Worm (Caenorhabditis elegans) whole organism, L1 larva: ENCODE data around the gene T22F3.8.
"Not testable (repeated sequence)": the region's sequence is repeated elsewhere in the genome, so short reads cannot be mapped to it uniquely, and the experiment has no call there.

ENCODE experiments used
- C04F5.9 ChIP-seq: sonication (generic microtip); optimal IDR thresholded peaks from 2 replicates; lab custom pipeline; 2016; ENCODE audit warnings: missing genetic modification characterization, missing compliant biosample characterization
- aly-2 ChIP-seq: fragments of 150-350 bp; optimal IDR thresholded peaks from 2 replicates; lab custom pipeline; 2014; ENCODE audit warnings: missing biosample characterization, missing genetic modification characterization
- blmp-1 ChIP-seq: fragments of 150-350 bp; optimal IDR thresholded peaks from 2 replicates; lab custom pipeline; 2014; ENCODE audit warnings: missing biosample characterization, missing genetic modification characterization
- ceh-8 ChIP-seq: fragments of 200-800 bp; sonication (Bioruptor generic); optimal IDR thresholded peaks from 2 replicates; lab custom pipeline; 2018; ENCODE audit warnings: mild to moderate bottlenecking, missing genetic modification characterization, moderate library complexity, missing compliant biosample characterization
- ceh-82 ChIP-seq, 3 experiments: fragments of 150-350 bp in 1 of 3; sonication (generic microtip) in 2 of 3; optimal IDR thresholded peaks; 2 replicates each; lab custom pipeline; 2014 to 2017; ENCODE audit warnings: missing biosample characterization in 3 of 3, missing genetic modification characterization in 3 of 3
- ceh-90 ChIP-seq: sonication (generic microtip); optimal IDR thresholded peaks from 2 replicates; lab custom pipeline; 2016; ENCODE audit warnings: missing genetic modification characterization, missing compliant biosample characterization
- ces-1 ChIP-seq: fragments of 150-350 bp; optimal IDR thresholded peaks from 2 replicates; lab custom pipeline; 2014; ENCODE audit warnings: missing biosample characterization, missing genetic modification reagents, missing genetic modification characterization
- dpl-1 ChIP-seq, 3 experiments: fragments of 150-350 bp in 2 of 3; sonication (generic microtip) in 1 of 3; optimal IDR thresholded peaks; 2 replicates each; lab custom pipeline; 2014 to 2017; ENCODE audit warnings: missing biosample characterization in 3 of 3, missing genetic modification characterization in 3 of 3, missing genetic modification reagents in 3 of 3
- dsc-1 ChIP-seq: sonication (generic microtip); optimal IDR thresholded peaks from 2 replicates; lab custom pipeline; 2016; ENCODE audit warnings: mild to moderate bottlenecking, missing genetic modification characterization, missing compliant biosample characterization
- efl-1 ChIP-seq, 4 experiments: fragments of 150-350 bp; optimal IDR thresholded peaks in 3 of 4; peaks in 1 of 4; 1 replicate in 1 of 4; 2 replicates in 3 of 4; lab custom pipeline; 2014; ENCODE audit warnings: missing biosample characterization in 2 of 4, missing genetic modification characterization in 2 of 4, missing genetic modification reagents in 2 of 4
- efl-3 ChIP-seq: fragments of 200-800 bp; sonication (Bioruptor generic); optimal IDR thresholded peaks from 2 replicates; lab custom pipeline; 2018; ENCODE audit warnings: mild to moderate bottlenecking, missing genetic modification characterization, missing compliant biosample characterization
- egl-13 ChIP-seq: sonication (generic microtip); optimal IDR thresholded peaks from 2 replicates; lab custom pipeline; 2016; ENCODE audit warnings: missing genotype, missing genetic modification reagents, missing genetic modification characterization, missing compliant biosample characterization
- egl-27 ChIP-seq, 2 experiments: fragments of 150-350 bp in 1 of 2; sonication (generic microtip); optimal IDR thresholded peaks; 3 replicates each; lab custom pipeline; 2017 to 2018; ENCODE audit warnings: missing biosample characterization in 2 of 2, missing genetic modification characterization in 2 of 2, missing genetic modification reagents in 2 of 2
- elt-2 ChIP-seq: sonication (generic microtip); optimal IDR thresholded peaks from 2 replicates; lab custom pipeline; 2016; ENCODE audit warnings: missing genetic modification characterization, mild to moderate bottlenecking, inconsistent platforms, missing compliant biosample characterization, missing genetic modification reagents
- elt-3 ChIP-seq, 6 experiments: fragments of 150-350 bp in 1 of 6; sonication (generic microtip); optimal IDR thresholded peaks; 2 replicates each; lab custom pipeline; 2017 to 2018; ENCODE audit warnings: missing biosample characterization in 6 of 6, missing genetic modification characterization in 6 of 6, inconsistent platforms in 1 of 6
- fkh-10 ChIP-seq: sonication (generic microtip); optimal IDR thresholded peaks from 2 replicates; lab custom pipeline; 2017; ENCODE audit warnings: missing biosample characterization, missing genetic modification reagents, missing genetic modification characterization
- fkh-4 ChIP-seq: sonication (generic microtip); optimal IDR thresholded peaks from 2 replicates; lab custom pipeline; 2016; ENCODE audit warnings: missing compliant biosample characterization, missing genetic modification characterization, borderline replicate concordance
- fkh-8 ChIP-seq: sonication (generic microtip); optimal IDR thresholded peaks from 2 replicates; lab custom pipeline; 2016; ENCODE audit warnings: mild to moderate bottlenecking, missing genetic modification characterization, missing compliant biosample characterization
- irx-1 ChIP-seq: sonication (generic microtip); optimal IDR thresholded peaks from 2 replicates; lab custom pipeline; 2016; ENCODE audit warnings: missing genetic modification characterization, missing compliant biosample characterization
- isw-1 ChIP-seq: fragments of 200-800 bp; sonication (Bioruptor generic); IDR thresholded peaks from 2 replicates; pipeline ENCODE4 v1.3.6; 2022; ENCODE audit warnings: missing genetic modification characterization, missing compliant biosample characterization
- lin-13 ChIP-seq: fragments of 150-350 bp; optimal IDR thresholded peaks from 2 replicates; lab custom pipeline; 2014; ENCODE audit warnings: missing biosample characterization, missing genetic modification reagents, missing genetic modification characterization
- lin-15B ChIP-seq: fragments of 150-350 bp; sonication (generic microtip); optimal IDR thresholded peaks from 3 replicates; lab custom pipeline; 2014; ENCODE audit warnings: missing biosample characterization, missing genetic modification characterization
- lin-35 ChIP-seq, 2 experiments: fragments of 150-350 bp; optimal IDR thresholded peaks; 2 replicates each; lab custom pipeline; 2014; ENCODE audit warnings: missing biosample characterization in 2 of 2, missing genetic modification characterization in 2 of 2, missing genetic modification reagents in 2 of 2
- lin-39 ChIP-seq: fragments of 150-350 bp; optimal IDR thresholded peaks from 2 replicates; lab custom pipeline; 2014; ENCODE audit warnings: missing biosample characterization, missing genetic modification reagents, missing genetic modification characterization
- lir-3 ChIP-seq: sonication (generic microtip); optimal IDR thresholded peaks from 2 replicates; lab custom pipeline; 2016; ENCODE audit warnings: mild to moderate bottlenecking, missing genetic modification characterization, moderate library complexity, missing compliant biosample characterization; ENCODE audit not compliant: poor library complexity
- lsy-2 ChIP-seq, 2 experiments: fragments of 150-350 bp; optimal IDR thresholded peaks; 2 replicates each; lab custom pipeline; 2014; ENCODE audit warnings: missing biosample characterization in 2 of 2, missing genetic modification characterization in 2 of 2
- mdl-1 ChIP-seq, 2 experiments: fragments of 150-350 bp; optimal IDR thresholded peaks; 2 replicates each; lab custom pipeline; 2014 to 2017; ENCODE audit warnings: missing biosample characterization in 2 of 2, missing genetic modification characterization in 2 of 2, inconsistent platforms in 1 of 2
- nhr-11 ChIP-seq: fragments of 150-350 bp; optimal IDR thresholded peaks from 2 replicates; lab custom pipeline; 2014; ENCODE audit warnings: missing biosample characterization, missing genetic modification characterization
- nhr-12 ChIP-seq: sonication (generic microtip); optimal IDR thresholded peaks from 2 replicates; lab custom pipeline; 2017; ENCODE audit warnings: missing biosample characterization, missing genetic modification characterization
- nhr-20 ChIP-seq: sonication (generic microtip); optimal IDR thresholded peaks from 2 replicates; lab custom pipeline; 2016; ENCODE audit warnings: mild to moderate bottlenecking, missing genetic modification characterization, missing compliant biosample characterization
- nhr-28 ChIP-seq: fragments of 150-350 bp; optimal IDR thresholded peaks from 2 replicates; lab custom pipeline; 2014; ENCODE audit warnings: missing biosample characterization, missing genetic modification characterization
- nhr-47 ChIP-seq: sonication (generic microtip); optimal IDR thresholded peaks from 2 replicates; lab custom pipeline; 2016; ENCODE audit warnings: mild to moderate bottlenecking, missing genetic modification characterization, moderate library complexity, missing compliant biosample characterization
- nhr-76 ChIP-seq: sonication (generic microtip); optimal IDR thresholded peaks from 2 replicates; lab custom pipeline; 2017; ENCODE audit warnings: missing biosample characterization, missing genetic modification characterization
- nhr-90 ChIP-seq: sonication (generic microtip); optimal IDR thresholded peaks from 2 replicates; lab custom pipeline; 2016; ENCODE audit warnings: mild to moderate bottlenecking, missing genetic modification characterization, missing compliant biosample characterization; ENCODE audit not compliant: poor library complexity
- skn-1 ChIP-seq: fragments of 150-350 bp; optimal IDR thresholded peaks from 2 replicates; lab custom pipeline; 2014; ENCODE audit warnings: missing biosample characterization, missing genetic modification characterization
- snu-23 ChIP-seq: sonication (generic microtip); optimal IDR thresholded peaks from 2 replicates; lab custom pipeline; 2016; ENCODE audit warnings: missing genetic modification characterization, missing compliant biosample characterization
- sox-4 ChIP-seq: sonication (generic microtip); optimal IDR thresholded peaks from 2 replicates; lab custom pipeline; 2016; ENCODE audit warnings: missing genetic modification characterization, missing compliant biosample characterization
- tlp-1 ChIP-seq: fragments of 150-350 bp; optimal IDR thresholded peaks from 2 replicates; lab custom pipeline; 2014; ENCODE audit warnings: missing biosample characterization, missing genetic modification characterization
- unc-130 ChIP-seq: fragments of 150-350 bp; optimal IDR thresholded peaks from 2 replicates; lab custom pipeline; 2017; ENCODE audit warnings: missing biosample characterization, missing genetic modification characterization, inconsistent platforms
- unc-62 ChIP-seq: fragments of 150-350 bp; optimal IDR thresholded peaks from 2 replicates; lab custom pipeline; 2014; ENCODE audit warnings: missing biosample characterization, missing genetic modification reagents, missing genetic modification characterization
- xbp-1 ChIP-seq: sonication (generic microtip); optimal IDR thresholded peaks from 2 replicates; lab custom pipeline; 2016; ENCODE audit warnings: missing genetic modification characterization, missing compliant biosample characterization
- zip-4 ChIP-seq: fragments of 200-800 bp; sonication (Bioruptor generic); optimal IDR thresholded peaks from 2 replicates; lab custom pipeline; 2018; ENCODE audit warnings: mild to moderate bottlenecking, missing genetic modification characterization, moderate library complexity, missing compliant biosample characterization
- ztf-11 ChIP-seq, 2 experiments: sonication (generic microtip); optimal IDR thresholded peaks; 2 replicates each; lab custom pipeline; 2016 to 2017; ENCODE audit warnings: missing genetic modification characterization in 2 of 2, missing biosample characterization in 1 of 2, missing compliant biosample characterization in 1 of 2
- ztf-4 ChIP-seq: fragments of 150-350 bp; optimal IDR thresholded peaks from 2 replicates; lab custom pipeline; 2014; ENCODE audit warnings: missing biosample characterization, missing genetic modification characterization

The T22F3.8 gene

ce11 chrV:3631591-3631990, 26.4 kb upstream of the T22F3.8 start, which contains the start of gene F59B1.6:
F59B1.6 (minus strand) TSS chrV:3631691.
- TF ChIP-seq nhr-11 (tag; lab: Kevin White, UChicago) (no peak), sox-4 (no peak), nhr-28 (tag; lab: Kevin White, UChicago) (no peak), C04F5.9 (tag; lab: Kevin White, UChicago) (no peak), fkh-10 (no peak), fkh-4 (tag; lab: Kevin White, UChicago) (no peak), ces-1 (GFP tag; lab: Kevin White, UChicago) (no peak), mdl-1 (tag; optimal IDR thresholded peaks at IDR 0.05; lab: Kevin White, UChicago) (no peak), ztf-11 (tag; optimal IDR thresholded peaks at IDR 0.05; lab: Kevin White, UChicago) (no peak), lin-15B (no peak), unc-62 (GFP tag; lab: Kevin White, UChicago) (no peak), lin-39 (tag; lab: Kevin White, UChicago) (no peak), egl-27 (tag; optimal IDR thresholded peaks at IDR 0.05; lab: Kevin White, UChicago) (no peak), nhr-90 (no peak), lir-3 (tag; lab: Kevin White, UChicago) (no peak), nhr-20 (tag; lab: Kevin White, UChicago) (no peak)

ce11 chrV:3626944-3627343, 21.7 kb upstream of the T22F3.8 start, which contains the start of gene F59B1.4:
F59B1.4 (minus strand) TSS chrV:3627044.
- TF ChIP-seq egl-13 (tag; lab: Kevin White, UChicago) (no peak), aly-2 (tag; lab: Kevin White, UChicago) (no peak), skn-1 (tag; lab: Kevin White, UChicago) (no peak), fkh-8 (tag; lab: Kevin White, UChicago) (no peak), ztf-4 (tag; lab: Kevin White, UChicago) (no peak)

- TF ChIP-seq zip-4 (GFP tag; lab: Kevin White, UChicago); nhr-76; mdl-1 (tag; optimal IDR thresholded peaks at IDR 0.05; lab: Kevin White, UChicago): not testable (repeated sequence)
Observed at ce11 chrV:3620608-3621007, 15.4 kb upstream of the T22F3.8 start, which contains the start of gene srx-93. srx-93 (minus strand) TSS chrV:3620708.

- peak in 1 of 2 experiments; percentile 30 for TF ChIP-seq lsy-2 (tag; optimal IDR thresholded peaks at IDR 0.05; lab: Kevin White, UChicago)
- no peak for TF ChIP-seq fkh-10
- TF ChIP-seq efl-3: no peak
- no peak for TF ChIP-seq nhr-12 (tag; lab: Kevin White, UChicago)
- peak; percentile 69 for TF ChIP-seq blmp-1
- TF ChIP-seq ceh-82 (tag; optimal IDR thresholded peaks at IDR 0.05; lab: Kevin White, UChicago): no peak
- no peak for TF ChIP-seq lin-13 (GFP tag; lab: Kevin White, UChicago)
- TF ChIP-seq tlp-1 (tag; lab: Kevin White, UChicago): no peak
- no peak for TF ChIP-seq isw-1 (GFP tag; lab: Robert Waterston, UW)
- TF ChIP-seq irx-1 (tag; lab: Kevin White, UChicago): no peak
- no peak for TF ChIP-seq ztf-4 (tag; lab: Kevin White, UChicago)
- TF ChIP-seq lin-35 (GFP tag; optimal IDR thresholded peaks at IDR 0.05; lab: Kevin White, UChicago): no peak
- TF ChIP-seq nhr-47 (tag; lab: Kevin White, UChicago): no peak
- TF ChIP-seq xbp-1 (tag; lab: Kevin White, UChicago): no peak
- no peak for TF ChIP-seq egl-13 (tag; lab: Kevin White, UChicago)
- no peak for TF ChIP-seq ceh-8 (GFP tag; lab: Kevin White, UChicago)
- TF ChIP-seq fkh-4 (tag; lab: Kevin White, UChicago): no peak
- TF ChIP-seq dsc-1 (tag; lab: Kevin White, UChicago): no peak
- no peak for TF ChIP-seq dpl-1 (GFP tag; optimal IDR thresholded peaks at IDR 0.05; lab: Kevin White, UChicago)
- TF ChIP-seq snu-23 (GFP tag; lab: Kevin White, UChicago): no peak
- peak; percentile 46 for TF ChIP-seq unc-130 (tag; lab: Kevin White, UChicago)
- no peak for TF ChIP-seq ceh-90 (tag; lab: Kevin White, UChicago)
- TF ChIP-seq elt-2 (tag; lab: Kevin White, UChicago): no peak
- no peak for TF ChIP-seq efl-1 (optimal IDR thresholded peaks at IDR 0.05; lab: Kevin White, UChicago)
- peak in 1 of 2 experiments; percentile 22 for TF ChIP-seq efl-1 (GFP tag; optimal IDR thresholded peaks at IDR 0.05 in 1 of 2; lab: Kevin White, UChicago)
- TF ChIP-seq nhr-20 (tag; lab: Kevin White, UChicago): peak; percentile 64
- peak in 1 of 2 experiments; percentile 58 for TF ChIP-seq mdl-1 (tag; optimal IDR thresholded peaks at IDR 0.05; lab: Kevin White, UChicago)
- peak in 4 of 6 experiments; percentile 47 to 99 (median 65) for TF ChIP-seq elt-3 (tag; optimal IDR thresholded peaks at IDR 0.05; lab: Kevin White, UChicago)
Observed at ce11 chrV:3616844-3617243, 11.6 kb upstream of the T22F3.8 start.
